Worm (Caenorhabditis elegans) whole organism, L4 larva: Measurements from ENCODE around the gene athp-3.
"Not testable (repeated sequence)": the region's sequence is repeated elsewhere in the genome, so short reads cannot be mapped to it uniquely, and the experiment has no call there.

ENCODE experiments used
- F26F4.8 ChIP-seq: fragments of 200-800 bp; sonication (Bioruptor generic); conservative IDR thresholded peaks from 2 replicates; pipeline ENCODE4 v1.3.6; 2022; ENCODE audit warnings: missing genetic modification characterization, missing compliant biosample characterization
- T20F7.1 ChIP-seq: fragments of 200-800 bp; sonication (Bioruptor generic); optimal IDR thresholded peaks from 2 replicates; lab custom pipeline; 2018; ENCODE audit warnings: mild to moderate bottlenecking, missing genetic modification characterization, missing compliant biosample characterization
- ceh-82 ChIP-seq: sonication (generic microtip); optimal IDR thresholded peaks from 2 replicates; lab custom pipeline; 2017; ENCODE audit warnings: missing biosample characterization, missing genetic modification characterization
- dve-1 ChIP-seq: sonication (generic microtip); optimal IDR thresholded peaks from 2 replicates; lab custom pipeline; 2017; ENCODE audit warnings: antibody characterized with exemption, mild to moderate bottlenecking, missing genetic modification characterization, missing compliant biosample characterization; ENCODE audit not compliant: insufficient read depth
- hif-1 ChIP-seq, 2 experiments: sonication (generic microtip); optimal IDR thresholded peaks; 2 replicates each; lab custom pipeline; 2016 to 2017; ENCODE audit warnings: missing compliant biosample characterization in 2 of 2, missing genetic modification characterization in 2 of 2, missing genetic modification reagents in 2 of 2, missing genotype in 2 of 2, mild to moderate bottlenecking in 1 of 2
- jun-1 ChIP-seq: fragments of 150-350 bp; optimal IDR thresholded peaks from 2 replicates; lab custom pipeline; 2014; ENCODE audit warnings: missing biosample characterization, missing genetic modification reagents, missing genetic modification characterization
- nhr-10 ChIP-seq: fragments of 150-350 bp; optimal IDR thresholded peaks from 2 replicates; lab custom pipeline; 2014; ENCODE audit warnings: missing biosample characterization, missing genetic modification characterization
- nhr-11 ChIP-seq: fragments of 150-350 bp; optimal IDR thresholded peaks from 2 replicates; lab custom pipeline; 2014; ENCODE audit warnings: missing biosample characterization, missing genetic modification characterization
- nhr-237 ChIP-seq: sonication (generic microtip); optimal IDR thresholded peaks from 2 replicates; lab custom pipeline; 2017; ENCODE audit warnings: missing biosample characterization, missing genetic modification characterization
- nhr-28 ChIP-seq: fragments of 150-350 bp; optimal IDR thresholded peaks from 2 replicates; lab custom pipeline; 2014; ENCODE audit warnings: missing biosample characterization, missing genetic modification characterization
- nhr-48 ChIP-seq: sonication (generic microtip); optimal IDR thresholded peaks from 2 replicates; lab custom pipeline; 2016; ENCODE audit warnings: mild to moderate bottlenecking, missing genetic modification characterization, missing compliant biosample characterization
- nhr-6 ChIP-seq: fragments of 150-350 bp; optimal IDR thresholded peaks from 2 replicates; lab custom pipeline; 2014; ENCODE audit warnings: missing biosample characterization, missing genetic modification characterization
- unc-62 ChIP-seq, 3 experiments: fragments of 150-350 bp in 1 of 3; sonication (generic microtip); optimal IDR thresholded peaks in 2 of 3; peaks in 1 of 3; 1 replicate in 1 of 3; 2 replicates in 2 of 3; lab custom pipeline; 2014 to 2017; ENCODE audit warnings: missing biosample characterization in 3 of 3, missing genetic modification characterization in 3 of 3, missing genetic modification reagents in 3 of 3, missing genotype in 1 of 3

DNA sequence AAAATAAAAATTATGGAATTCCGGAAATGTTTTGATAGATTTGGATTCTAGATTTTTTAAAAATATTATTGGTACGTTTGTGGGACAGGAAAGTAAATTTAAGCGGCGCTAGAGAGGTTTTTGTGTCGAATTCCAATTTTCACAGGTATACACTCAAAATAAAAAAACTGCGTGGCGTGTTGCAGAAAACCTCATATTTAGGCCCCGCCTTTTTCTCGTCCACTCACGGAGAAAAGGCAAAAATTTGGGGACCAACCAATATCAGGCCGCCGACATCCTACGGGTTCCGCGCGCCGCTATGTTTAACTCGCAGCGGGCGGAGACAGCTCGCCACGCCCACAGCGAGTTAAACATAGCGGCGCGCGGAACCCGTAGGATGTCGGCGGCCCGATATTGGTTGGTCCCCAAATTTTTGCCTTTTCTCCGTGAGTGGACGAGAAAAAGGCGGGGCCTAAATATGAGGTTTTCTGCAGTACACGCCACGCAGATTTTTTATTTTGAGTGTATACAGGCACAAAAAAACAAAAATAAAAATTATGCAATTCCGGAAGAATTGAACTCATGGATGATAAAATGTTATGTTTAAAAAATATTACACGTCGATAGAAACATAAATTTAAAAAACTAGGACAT is 10.4 kb upstream of the athp-3 start:
- not testable (repeated sequence) for TF ChIP-seq nhr-28 (tag; lab: Kevin White, UChicago); F26F4.8 (GFP tag; lab: Robert Waterston, UW); unc-62 (GFP tag; optimal IDR thresholded peaks at IDR 0.05 in 1 of 2; lab: Kevin White, UChicago); unc-62 (tag; optimal IDR thresholded peaks at IDR 0.05; lab: Kevin White, UChicago); T20F7.1; hif-1 (tag; optimal IDR thresholded peaks at IDR 0.05; lab: Kevin White, UChicago); nhr-48 (tag; lab: Kevin White, UChicago); ceh-82 (tag; lab: Kevin White, UChicago); nhr-11 (tag; lab: Kevin White, UChicago); nhr-10 (tag; lab: Kevin White, UChicago); nhr-6 (tag; lab: Kevin White, UChicago); jun-1 (tag; lab: Kevin White, UChicago); dve-1 (tag; lab: Kevin White, UChicago); nhr-237 (tag; lab: Kevin White, UChicago)
